Worm (Caenorhabditis elegans) whole organism, L4 larva: ENCODE results near the gene irld-6.

Experiments
- F49E8.2 ChIP-seq: sonication (generic microtip); optimal IDR thresholded peaks from 2 replicates; lab custom pipeline; 2016; ENCODE audit warnings: missing compliant biosample characterization, mild to moderate bottlenecking, missing genetic modification characterization, borderline replicate concordance
- T20F7.1 ChIP-seq: fragments of 200-800 bp; sonication (Bioruptor generic); optimal IDR thresholded peaks from 2 replicates; lab custom pipeline; 2018; ENCODE audit warnings: mild to moderate bottlenecking, missing genetic modification characterization, missing compliant biosample characterization
- Y5F2A.4 ChIP-seq: fragments of 200-800 bp; sonication (Bioruptor generic); optimal IDR thresholded peaks from 2 replicates; lab custom pipeline; 2018; ENCODE audit warnings: mild to moderate bottlenecking, missing genetic modification characterization, missing compliant biosample characterization
- aha-1 ChIP-seq: fragments of 150-350 bp; peaks from one replicate; lab custom pipeline; 2014; ENCODE audit warnings: missing biosample characterization, missing genetic modification characterization
- ceh-44 ChIP-seq: fragments of 200-800 bp; sonication (Bioruptor generic); IDR thresholded peaks from 2 replicates; pipeline ENCODE4 v1.3.6; 2022; ENCODE audit warnings: missing genetic modification reagents, missing genetic modification characterization, missing compliant biosample characterization
- ceh-82 ChIP-seq: sonication (generic microtip); optimal IDR thresholded peaks from 2 replicates; lab custom pipeline; 2017; ENCODE audit warnings: missing biosample characterization, missing genetic modification characterization
- daf-16 ChIP-seq, 3 experiments: sonication (generic microtip); optimal IDR thresholded peaks; 2 replicates each; lab custom pipeline; 2016 to 2017; ENCODE audit warnings: missing genetic modification characterization in 3 of 3, missing genetic modification reagents in 3 of 3, mild to moderate bottlenecking in 2 of 3, missing compliant biosample characterization in 2 of 3, missing biosample characterization in 1 of 3, moderate library complexity in 1 of 3
- dmd-6 ChIP-seq: fragments of 200-800 bp; sonication (Bioruptor generic); IDR thresholded peaks from 2 replicates; pipeline ENCODE4 v1.3.6; 2022; ENCODE audit warnings: missing genetic modification reagents, missing genetic modification characterization, missing compliant biosample characterization
- dmd-9 ChIP-seq: fragments of 200-800 bp; sonication (Bioruptor generic); IDR thresholded peaks from 2 replicates; pipeline ENCODE4 v1.3.6; 2022; ENCODE audit warnings: missing genetic modification reagents, missing genetic modification characterization, missing compliant biosample characterization
- dve-1 ChIP-seq: sonication (generic microtip); optimal IDR thresholded peaks from 2 replicates; lab custom pipeline; 2017; ENCODE audit warnings: antibody characterized with exemption, mild to moderate bottlenecking, missing genetic modification characterization, missing compliant biosample characterization; ENCODE audit not compliant: insufficient read depth
- fos-1 ChIP-seq: fragments of 150-350 bp; optimal IDR thresholded peaks from 2 replicates; lab custom pipeline; 2014; ENCODE audit warnings: missing biosample characterization, missing genetic modification characterization
- gei-8 ChIP-seq: fragments of 200-800 bp; sonication (Bioruptor generic); optimal IDR thresholded peaks from 2 replicates; lab custom pipeline; 2018; ENCODE audit warnings: mild to moderate bottlenecking, missing genetic modification characterization, missing compliant biosample characterization
- hif-1 ChIP-seq, 2 experiments: sonication (generic microtip); optimal IDR thresholded peaks; 2 replicates each; lab custom pipeline; 2016 to 2017; ENCODE audit warnings: missing compliant biosample characterization in 2 of 2, missing genetic modification characterization in 2 of 2, missing genetic modification reagents in 2 of 2, missing genotype in 2 of 2, mild to moderate bottlenecking in 1 of 2
- hlh-11 ChIP-seq: fragments of 200-800 bp; sonication (Bioruptor generic); optimal IDR thresholded peaks from 2 replicates; lab custom pipeline; 2018; ENCODE audit warnings: mild to moderate bottlenecking, missing genetic modification characterization, missing compliant biosample characterization
- hmg-1.1 ChIP-seq: fragments of 200-800 bp; sonication (Bioruptor generic); IDR thresholded peaks from 2 replicates; pipeline ENCODE4 v1.3.6; 2022; ENCODE audit warnings: missing genetic modification reagents, missing genetic modification characterization, missing compliant biosample characterization
- lin-1 ChIP-seq: fragments of 200-800 bp; sonication (Bioruptor generic); IDR thresholded peaks from 2 replicates; pipeline ENCODE4 v1.3.6; 2022; ENCODE audit warnings: missing genetic modification reagents, missing genetic modification characterization, missing compliant biosample characterization
- lin-13 ChIP-seq: fragments of 150-350 bp; optimal IDR thresholded peaks from 2 replicates; lab custom pipeline; 2014; ENCODE audit warnings: missing biosample characterization, missing genetic modification reagents, missing genetic modification characterization
- lin-15B ChIP-seq: fragments of 150-350 bp; sonication (generic microtip); optimal IDR thresholded peaks from 3 replicates; lab custom pipeline; 2014; ENCODE audit warnings: missing biosample characterization, missing genetic modification characterization
- lir-3 ChIP-seq: sonication (generic microtip); optimal IDR thresholded peaks from 2 replicates; lab custom pipeline; 2016; ENCODE audit warnings: mild to moderate bottlenecking, missing genetic modification characterization, missing compliant biosample characterization
- lsy-2 ChIP-seq, 2 experiments: fragments of 150-350 bp in 1 of 2; sonication (generic microtip) in 1 of 2; optimal IDR thresholded peaks; 2 replicates each; lab custom pipeline; 2014 to 2017; ENCODE audit warnings: missing biosample characterization in 2 of 2, missing genetic modification characterization in 2 of 2
- mdl-1 ChIP-seq, 2 experiments: fragments of 150-350 bp in 1 of 2; sonication (generic microtip) in 1 of 2; optimal IDR thresholded peaks; 2 replicates each; lab custom pipeline; 2014 to 2017; ENCODE audit warnings: missing biosample characterization in 2 of 2, missing genetic modification characterization in 2 of 2
- mxl-3 ChIP-seq: fragments of 200-800 bp; sonication (Bioruptor generic); optimal IDR thresholded peaks from 2 replicates; lab custom pipeline; 2018; ENCODE audit warnings: mild to moderate bottlenecking, missing genetic modification characterization, missing compliant biosample characterization
- nhr-10 ChIP-seq: fragments of 150-350 bp; optimal IDR thresholded peaks from 2 replicates; lab custom pipeline; 2014; ENCODE audit warnings: missing biosample characterization, missing genetic modification characterization
- nhr-102 ChIP-seq: sonication (generic microtip); optimal IDR thresholded peaks from 2 replicates; lab custom pipeline; 2016; ENCODE audit warnings: mild to moderate bottlenecking, missing genetic modification characterization, moderate library complexity, missing compliant biosample characterization
- nhr-11 ChIP-seq: fragments of 150-350 bp; optimal IDR thresholded peaks from 2 replicates; lab custom pipeline; 2014; ENCODE audit warnings: missing biosample characterization, missing genetic modification characterization
- nhr-237 ChIP-seq: sonication (generic microtip); optimal IDR thresholded peaks from 2 replicates; lab custom pipeline; 2017; ENCODE audit warnings: missing biosample characterization, missing genetic modification characterization
- nhr-28 ChIP-seq: fragments of 150-350 bp; optimal IDR thresholded peaks from 2 replicates; lab custom pipeline; 2014; ENCODE audit warnings: missing biosample characterization, missing genetic modification characterization
- nhr-41 ChIP-seq: fragments of 200-800 bp; sonication (Bioruptor generic); IDR thresholded peaks from 2 replicates; pipeline ENCODE4 v1.3.6; 2022; ENCODE audit warnings: missing genetic modification reagents, missing genetic modification characterization, missing compliant biosample characterization
- nhr-48 ChIP-seq: sonication (generic microtip); optimal IDR thresholded peaks from 2 replicates; lab custom pipeline; 2016; ENCODE audit warnings: mild to moderate bottlenecking, missing genetic modification characterization, missing compliant biosample characterization
- nhr-6 ChIP-seq: fragments of 150-350 bp; optimal IDR thresholded peaks from 2 replicates; lab custom pipeline; 2014; ENCODE audit warnings: missing biosample characterization, missing genetic modification characterization
- nhr-77 ChIP-seq: fragments of 150-350 bp; optimal IDR thresholded peaks from 2 replicates; lab custom pipeline; 2014; ENCODE audit warnings: missing biosample characterization, missing genetic modification characterization
- pha-4 ChIP-seq, 2 experiments: fragments of 150-350 bp in 1 of 2; fragments of 200-800 bp in 1 of 2; sonication (Bioruptor generic) in 1 of 2; IDR thresholded peaks in 1 of 2; optimal IDR thresholded peaks in 1 of 2; 2 replicates each; pipeline versions ENCODE4 v1.3.6 to Lab custom; 2014 to 2022; ENCODE audit warnings: missing genetic modification characterization in 2 of 2, missing genetic modification reagents in 2 of 2, missing biosample characterization in 1 of 2, missing compliant biosample characterization in 1 of 2
- php-3 ChIP-seq: fragments of 200-800 bp; sonication (Bioruptor generic); IDR thresholded peaks from 2 replicates; pipeline ENCODE4 v1.3.6; 2022; ENCODE audit warnings: missing genetic modification reagents, missing genetic modification characterization, missing compliant biosample characterization
- pqm-1 ChIP-seq: sonication (generic microtip); optimal IDR thresholded peaks from 2 replicates; lab custom pipeline; 2017; ENCODE audit warnings: missing biosample characterization, missing genetic modification characterization
- saeg-2 ChIP-seq: fragments of 200-800 bp; sonication (Bioruptor generic); IDR thresholded peaks from 2 replicates; pipeline ENCODE4 v1.3.6; 2022; ENCODE audit warnings: missing genetic modification reagents, missing genetic modification characterization, missing compliant biosample characterization
- sdz-12 ChIP-seq: fragments of 200-800 bp; sonication (Bioruptor generic); optimal IDR thresholded peaks from 2 replicates; lab custom pipeline; 2018; ENCODE audit warnings: mild to moderate bottlenecking, missing genetic modification characterization, missing compliant biosample characterization
- set-16 ChIP-seq: fragments of 200-800 bp; sonication (Bioruptor generic); IDR thresholded peaks from 2 replicates; pipeline ENCODE4 v1.3.6; 2022; ENCODE audit warnings: missing genetic modification reagents, missing genetic modification characterization, missing compliant biosample characterization
- unc-62 ChIP-seq, 3 experiments: fragments of 150-350 bp in 1 of 3; sonication (generic microtip); optimal IDR thresholded peaks in 2 of 3; peaks in 1 of 3; 1 replicate in 1 of 3; 2 replicates in 2 of 3; lab custom pipeline; 2014 to 2017; ENCODE audit warnings: missing biosample characterization in 3 of 3, missing genetic modification characterization in 3 of 3, missing genetic modification reagents in 3 of 3, missing genotype in 1 of 3
- vab-7 ChIP-seq: fragments of 200-800 bp; sonication (Bioruptor generic); IDR thresholded peaks from 2 replicates; pipeline ENCODE4 v1.3.6; 2022; ENCODE audit warnings: missing genetic modification reagents, missing genetic modification characterization, missing compliant biosample characterization
- zfp-2 ChIP-seq: sonication (generic microtip); optimal IDR thresholded peaks from 2 replicates; lab custom pipeline; 2016; ENCODE audit warnings: mild to moderate bottlenecking, missing genetic modification characterization, missing compliant biosample characterization
- zip-2 ChIP-seq: fragments of 150-350 bp; optimal IDR thresholded peaks from 2 replicates; lab custom pipeline; 2014; ENCODE audit warnings: missing biosample characterization, missing genetic modification characterization
- ztf-7 ChIP-seq: fragments of 150-350 bp; optimal IDR thresholded peaks from 2 replicates; lab custom pipeline; 2014; ENCODE audit warnings: missing biosample characterization, missing genetic modification characterization

Gene irld-6

ce11 chrV:10731989-10732472 is 24.6 kb downstream of the irld-6 start, which contains the start of gene T28B11.1:
T28B11.1 (minus strand) TSS chrV:10732422.
- TF ChIP-seq zfp-2 (tag; lab: Kevin White, UChicago) (no peak), hlh-11 (no peak), lin-15B (tag; lab: Kevin White, UChicago) (no peak), ztf-7 (peak; percentile 27), Y5F2A.4 (no peak), dve-1 (tag; lab: Kevin White, UChicago) (peak; percentile 48), nhr-28 (tag; lab: Kevin White, UChicago) (peak; percentile 58), pqm-1 (peak; percentile 61)

DNA sequence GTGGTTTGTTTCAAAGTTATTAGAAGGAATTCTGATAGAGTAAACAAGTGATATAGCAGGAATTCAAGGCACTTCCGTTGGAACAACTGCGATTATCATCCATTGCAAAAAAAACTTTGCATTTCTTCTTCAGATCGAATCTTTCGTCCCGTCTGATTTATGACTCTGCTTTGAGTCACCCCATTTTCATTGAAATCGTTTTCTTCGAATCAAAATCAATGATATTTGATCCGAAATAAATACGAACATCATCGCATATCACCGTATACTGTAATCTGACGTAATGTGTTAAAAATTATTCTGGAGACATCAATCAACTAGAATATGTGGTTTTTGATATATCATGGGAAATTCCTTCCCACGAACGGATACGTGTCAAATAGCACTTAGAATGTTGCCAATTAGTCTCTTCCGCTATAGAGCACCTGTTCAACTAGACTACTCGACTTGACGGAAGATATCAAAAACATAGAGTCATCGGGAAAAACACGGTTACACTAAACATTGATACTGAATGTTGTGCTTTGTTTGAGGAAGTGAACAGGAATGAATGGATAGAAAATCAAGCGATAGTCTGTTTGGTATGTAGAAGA is 25.7 kb downstream of the irld-6 start:
- TF ChIP-seq daf-16 (GFP tag; optimal IDR thresholded peaks at IDR 0.05; lab: Kevin White, UChicago): peak in 1 of 2 experiments; percentile 45
- no peak for TF ChIP-seq daf-16 (tag; optimal IDR thresholded peaks at IDR 0.05; lab: Kevin White, UChicago)
- TF ChIP-seq mdl-1 (tag; optimal IDR thresholded peaks at IDR 0.05; lab: Kevin White, UChicago): peak in 1 of 2 experiments; percentile 1
- TF ChIP-seq aha-1 (tag; lab: Kevin White, UChicago): peak; percentile 59
- no peak for TF ChIP-seq sdz-12 (GFP tag; lab: Kevin White, UChicago)
- TF ChIP-seq nhr-6 (tag; lab: Kevin White, UChicago): no peak
- no peak for TF ChIP-seq set-16 (GFP tag; lab: Robert Waterston, UW)
- TF ChIP-seq nhr-11 (tag; lab: Kevin White, UChicago): peak; percentile 89
- no peak for TF ChIP-seq gei-8 (GFP tag; lab: Kevin White, UChicago)
- TF ChIP-seq lsy-2 (tag; optimal IDR thresholded peaks at IDR 0.05; lab: Kevin White, UChicago): peak in 1 of 2 experiments; percentile 1
- TF ChIP-seq unc-62 (GFP tag; optimal IDR thresholded peaks at IDR 0.05 in 1 of 2; lab: Kevin White, UChicago): peak in 1 of 2 experiments; percentile 88
- no peak for TF ChIP-seq unc-62 (tag; optimal IDR thresholded peaks at IDR 0.05; lab: Kevin White, UChicago)
- TF ChIP-seq hif-1 (tag; optimal IDR thresholded peaks at IDR 0.05; lab: Kevin White, UChicago): peak in 1 of 2 experiments; percentile 56
- TF ChIP-seq hlh-11: peak; percentile 5
- TF ChIP-seq nhr-41 (GFP tag; lab: Robert Waterston, UW): no peak
- no peak for TF ChIP-seq vab-7
- no peak for TF ChIP-seq ztf-7
- TF ChIP-seq nhr-28 (tag; lab: Kevin White, UChicago): peak; percentile 87

ce11 chrV:10729456-10729904 is 27.1 kb downstream of the irld-6 start:
- TF ChIP-seq dmd-9 (no peak), lsy-2 (tag; optimal IDR thresholded peaks at IDR 0.05; lab: Kevin White, UChicago) (peak in 1 of 2 experiments; percentile 47), nhr-48 (tag; lab: Kevin White, UChicago) (peak; percentile 91), fos-1 (tag; lab: Kevin White, UChicago) (no peak), zip-2 (tag; lab: Kevin White, UChicago) (no peak), lir-3 (tag; lab: Kevin White, UChicago) (no peak), php-3 (GFP tag; lab: Robert Waterston, UW) (0 out of 2 replicates have a peak, but pooled peaks have one; percentile 6), daf-16 (GFP tag; optimal IDR thresholded peaks at IDR 0.05; lab: Kevin White, UChicago) (no peak), daf-16 (tag; optimal IDR thresholded peaks at IDR 0.05; lab: Kevin White, UChicago) (peak; percentile 80), T20F7.1 (GFP tag; lab: Kevin White, UChicago) (peak; percentile 2), hif-1 (tag; optimal IDR thresholded peaks at IDR 0.05; lab: Kevin White, UChicago) (peak in 1 of 2 experiments; percentile 10), nhr-237 (tag; lab: Kevin White, UChicago) (no peak), hmg-1.1 (GFP tag; lab: Robert Waterston, UW) (0 out of 2 replicates have a peak, but pooled peaks have one; percentile 21), lin-13 (GFP tag; lab: Kevin White, UChicago) (peak; percentile 27), nhr-77 (peak; percentile 14), hlh-11 (peak; percentile 85), dmd-6 (peak; percentile 87), pha-4 (GFP tag; IDR thresholded peaks at IDR 0.05; lab: Robert Waterston, UW) (0 out of 2 replicates have a peak, but pooled peaks have one; percentile 11), pha-4 (tag; optimal IDR thresholded peaks at IDR 0.05; lab: Kevin White, UChicago) (no peak), saeg-2 (GFP tag; lab: Robert Waterston, UW) (0 out of 2 replicates have a peak, but pooled peaks have one; percentile 31), F49E8.2 (tag; lab: Kevin White, UChicago) (no peak), mxl-3 (GFP tag; lab: Kevin White, UChicago) (peak; percentile 75), ceh-44 (GFP tag; lab: Robert Waterston, UW) (no peak), nhr-102 (tag; lab: Kevin White, UChicago) (peak; percentile 39), lin-1 (0 out of 2 replicates have a peak, but pooled peaks have one; percentile 40), nhr-10 (tag; lab: Kevin White, UChicago) (peak; percentile 53), nhr-28 (tag; lab: Kevin White, UChicago) (peak; percentile 99), dve-1 (tag; lab: Kevin White, UChicago) (peak; percentile 43), gei-8 (GFP tag; lab: Kevin White, UChicago) (peak; percentile 23), unc-62 (GFP tag; optimal IDR thresholded peaks at IDR 0.05 in 1 of 2; lab: Kevin White, UChicago) (peak in 1 of 2 experiments; percentile 86), unc-62 (tag; optimal IDR thresholded peaks at IDR 0.05; lab: Kevin White, UChicago) (no peak), ceh-82 (tag; lab: Kevin White, UChicago) (no peak)
